Worm (Caenorhabditis elegans) whole organism, young adult: ENCODE results near the gene F55C9.15.

Experiments
- bed-2 ChIP-seq: fragments of 200-800 bp; sonication (Bioruptor generic); IDR thresholded peaks from 2 replicates; pipeline ENCODE4 v1.3.6; 2022; ENCODE audit warnings: missing genetic modification reagents, missing genetic modification characterization, missing compliant biosample characterization
- ekl-4 ChIP-seq: fragments of 200-800 bp; sonication (Bioruptor generic); IDR thresholded peaks from 2 replicates; pipeline ENCODE4 v1.3.6; 2022; ENCODE audit warnings: missing genetic modification reagents, missing genetic modification characterization, missing compliant biosample characterization
- pha-4 ChIP-seq: fragments of 150-350 bp; sonication (generic microtip); optimal IDR thresholded peaks from 2 replicates; lab custom pipeline; 2014; ENCODE audit warnings: missing biosample characterization, missing genetic modification reagents, missing genetic modification characterization
- zfh-2 ChIP-seq: fragments of 200-800 bp; sonication (Bioruptor generic); conservative IDR thresholded peaks from 2 replicates; pipeline ENCODE4 v1.3.6; 2022; ENCODE audit warnings: missing genetic modification reagents, missing genetic modification characterization, missing compliant biosample characterization
- ztf-18 ChIP-seq: sonication (generic microtip); optimal IDR thresholded peaks from 2 replicates; lab custom pipeline; 2016; ENCODE audit warnings: missing genotype, mild to moderate bottlenecking, missing genetic modification characterization, missing compliant biosample characterization

ce11 chrV:19278488-19278887 lies 28.3 kb downstream of the F55C9.15 start:
- TF ChIP-seq ekl-4 (GFP tag; lab: Robert Waterston, UW) (no peak), pha-4 (tag; lab: Kevin White, UChicago) (no peak), bed-2 (GFP tag; lab: Robert Waterston, UW) (no peak), zfh-2 (GFP tag; lab: Robert Waterston, UW) (peak; percentile 63; the same call in 1 of the 2 replicates), ztf-18 (tag; lab: Kevin White, UChicago) (no peak)
